Worm (Caenorhabditis elegans) whole organism, young adult: ENCODE data around the gene rgef-1.

ENCODE experiments used
- B0035.1 ChIP-seq: sonication (generic microtip); optimal IDR thresholded peaks from 2 replicates; lab custom pipeline; 2016; ENCODE audit warnings: missing genetic modification characterization, mild to moderate bottlenecking, missing compliant biosample characterization, missing genotype, missing genetic modification reagents
- C06A6.2 ChIP-seq: fragments of 200-800 bp; sonication (Bioruptor generic); conservative IDR thresholded peaks from 2 replicates; pipeline ENCODE4 v1.3.6; 2022; ENCODE audit warnings: missing genetic modification characterization, missing compliant biosample characterization
- F49E8.2 ChIP-seq: sonication (generic microtip); optimal IDR thresholded peaks from 3 replicates; lab custom pipeline; 2017; ENCODE audit warnings: missing genetic modification characterization, mild to moderate bottlenecking, missing compliant biosample characterization, antibody characterized with exemption, moderate library complexity; ENCODE audit not compliant: insufficient read depth
- F52B5.7 ChIP-seq: sonication (generic microtip); optimal IDR thresholded peaks from 2 replicates; lab custom pipeline; 2016; ENCODE audit warnings: mild to moderate bottlenecking, missing genetic modification characterization, missing compliant biosample characterization
- F55B11.4 ChIP-seq: sonication (generic microtip); optimal IDR thresholded peaks from 2 replicates; lab custom pipeline; 2016; ENCODE audit warnings: missing compliant biosample characterization, missing genetic modification characterization, borderline replicate concordance; ENCODE audit not compliant: insufficient read depth
- F57A8.1 ChIP-seq: fragments of 200-800 bp; sonication (Bioruptor generic); optimal IDR thresholded peaks from 2 replicates; lab custom pipeline; 2018; ENCODE audit warnings: mild to moderate bottlenecking, missing genetic modification characterization, moderate library complexity, missing compliant biosample characterization
- K11D2.4 ChIP-seq: fragments of 200-800 bp; sonication (Bioruptor generic); IDR thresholded peaks from 2 replicates; pipeline ENCODE4 v1.3.6; 2022; ENCODE audit warnings: missing genetic modification reagents, missing genetic modification characterization, missing compliant biosample characterization
- Y53F4B.3 ChIP-seq: fragments of 200-800 bp; sonication (Bioruptor generic); IDR thresholded peaks from 2 replicates; pipeline ENCODE4 v1.3.6; 2022; ENCODE audit warnings: missing genetic modification reagents, missing genetic modification characterization, missing compliant biosample characterization
- ama-1 ChIP-seq, 3 experiments: fragments of 150-350 bp in 1 of 3; sonication (generic microtip) in 2 of 3; optimal IDR thresholded peaks; 2 replicates each; lab custom pipeline; 2014 to 2018; ENCODE audit warnings: missing biosample characterization in 2 of 3, missing genetic modification characterization in 2 of 3, missing genetic modification reagents in 2 of 3
- aptf-2 ChIP-seq: fragments of 200-800 bp; sonication (Bioruptor generic); conservative IDR thresholded peaks from 2 replicates; pipeline ENCODE4 v1.3.6; 2022; ENCODE audit warnings: missing genetic modification reagents, missing genetic modification characterization, missing compliant biosample characterization
- athp-1 ChIP-seq: sonication (generic microtip); optimal IDR thresholded peaks from 2 replicates; lab custom pipeline; 2017; ENCODE audit warnings: mild to moderate bottlenecking, missing genetic modification characterization, missing compliant biosample characterization
- attf-5 ChIP-seq: fragments of 200-800 bp; sonication (Bioruptor generic); optimal IDR thresholded peaks from 2 replicates; lab custom pipeline; 2018; ENCODE audit warnings: mild to moderate bottlenecking, missing genetic modification characterization, missing compliant biosample characterization
- ceh-58 ChIP-seq: fragments of 200-800 bp; sonication (Bioruptor generic); IDR thresholded peaks from 2 replicates; pipeline ENCODE4 v1.3.6; 2022; ENCODE audit warnings: missing genetic modification characterization, missing compliant biosample characterization
- ceh-79 ChIP-seq: sonication (generic microtip); optimal IDR thresholded peaks from 2 replicates; lab custom pipeline; 2017; ENCODE audit warnings: mild to moderate bottlenecking, missing genetic modification characterization, missing compliant biosample characterization
- ceh-91 ChIP-seq: fragments of 200-800 bp; sonication (Bioruptor generic); IDR thresholded peaks from 2 replicates; pipeline ENCODE4 v1.3.6; 2022; ENCODE audit warnings: missing genetic modification reagents, missing genetic modification characterization, missing compliant biosample characterization
- chd-7 ChIP-seq: sonication (generic microtip); optimal IDR thresholded peaks from 2 replicates; lab custom pipeline; 2016; ENCODE audit warnings: mild to moderate bottlenecking, missing genetic modification characterization, moderate library complexity, missing compliant biosample characterization
- dox-1 ChIP-seq: fragments of 200-800 bp; sonication (Bioruptor generic); IDR thresholded peaks from 2 replicates; pipeline ENCODE4 v1.3.6; 2022; ENCODE audit warnings: missing genetic modification reagents, missing genetic modification characterization, missing compliant biosample characterization
- efl-1 ChIP-seq: fragments of 150-350 bp; optimal IDR thresholded peaks from 2 replicates; lab custom pipeline; 2014; ENCODE audit warnings: missing biosample characterization, missing genetic modification reagents, missing genetic modification characterization
- egl-44 ChIP-seq: fragments of 200-800 bp; sonication (Bioruptor generic); IDR thresholded peaks from 2 replicates; pipeline ENCODE4 v1.3.6; 2022; ENCODE audit warnings: missing genetic modification reagents, missing genetic modification characterization, missing compliant biosample characterization
- ets-4 ChIP-seq: fragments of 200-800 bp; sonication (Bioruptor generic); optimal IDR thresholded peaks from 2 replicates; lab custom pipeline; 2018; ENCODE audit warnings: mild to moderate bottlenecking, missing genetic modification characterization, missing compliant biosample characterization
- gei-17 ChIP-seq: fragments of 200-800 bp; sonication (Bioruptor generic); optimal IDR thresholded peaks from 2 replicates; lab custom pipeline; 2018; ENCODE audit warnings: mild to moderate bottlenecking, missing genetic modification characterization, missing compliant biosample characterization
- him-1 ChIP-seq: sonication (generic microtip); optimal IDR thresholded peaks from 2 replicates; lab custom pipeline; 2016; ENCODE audit warnings: missing genotype, missing genetic modification reagents, missing genetic modification characterization, missing compliant biosample characterization
- hlh-26 ChIP-seq: fragments of 200-800 bp; sonication (Bioruptor generic); conservative IDR thresholded peaks from 2 replicates; pipeline ENCODE4 v1.3.6; 2022; ENCODE audit warnings: missing genetic modification reagents, missing genetic modification characterization, missing compliant biosample characterization
- hmg-20 ChIP-seq: fragments of 200-800 bp; sonication (Bioruptor generic); IDR thresholded peaks from 2 replicates; pipeline ENCODE4 v1.3.6; 2022; ENCODE audit warnings: missing genetic modification reagents, missing genetic modification characterization, missing compliant biosample characterization
- lag-1 ChIP-seq: fragments of 200-800 bp; sonication (Bioruptor generic); IDR thresholded peaks from 2 replicates; pipeline ENCODE4 v1.3.6; 2022; ENCODE audit warnings: missing genetic modification reagents, missing genetic modification characterization, missing compliant biosample characterization
- let-607 ChIP-seq, 2 experiments: fragments of 200-800 bp in 1 of 2; sonication (Bioruptor generic) in 1 of 2; sonication (generic microtip) in 1 of 2; optimal IDR thresholded peaks; 2 replicates each; lab custom pipeline; 2016 to 2018; ENCODE audit warnings: mild to moderate bottlenecking in 2 of 2, missing compliant biosample characterization in 2 of 2, missing genetic modification characterization in 2 of 2, moderate library complexity in 2 of 2, missing genotype in 1 of 2
- lin-35 ChIP-seq, 3 experiments: fragments of 150-350 bp in 2 of 3; sonication (generic microtip) in 1 of 3; optimal IDR thresholded peaks; 2 replicates each; lab custom pipeline; 2014 to 2018; ENCODE audit warnings: missing biosample characterization in 3 of 3, missing genetic modification characterization in 3 of 3, missing genetic modification reagents in 3 of 3
- lin-40 ChIP-seq: sonication (generic microtip); optimal IDR thresholded peaks from 2 replicates; lab custom pipeline; 2016; ENCODE audit warnings: missing genetic modification characterization, mild to moderate bottlenecking, missing compliant biosample characterization, missing genotype, missing genetic modification reagents
- lsy-27 ChIP-seq: sonication (generic microtip); optimal IDR thresholded peaks from 2 replicates; lab custom pipeline; 2017; ENCODE audit warnings: missing genetic modification characterization, mild to moderate bottlenecking, missing compliant biosample characterization, antibody characterized with exemption, missing genotype, borderline replicate concordance; ENCODE audit not compliant: insufficient read depth
- madf-10 ChIP-seq: sonication (generic microtip); optimal IDR thresholded peaks from 2 replicates; lab custom pipeline; 2016; ENCODE audit warnings: mild to moderate bottlenecking, missing genetic modification characterization, missing compliant biosample characterization
- madf-3 ChIP-seq: fragments of 200-800 bp; sonication (Bioruptor generic); IDR thresholded peaks from 2 replicates; pipeline ENCODE4 v1.3.6; 2022; ENCODE audit warnings: missing genetic modification reagents, missing genetic modification characterization, missing compliant biosample characterization
- madf-8 ChIP-seq: fragments of 200-800 bp; sonication (Bioruptor generic); conservative IDR thresholded peaks from 2 replicates; pipeline ENCODE4 v1.3.6; 2022; ENCODE audit warnings: missing genetic modification reagents, missing genetic modification characterization, missing compliant biosample characterization
- mel-28 ChIP-seq: sonication (generic microtip); optimal IDR thresholded peaks from 2 replicates; lab custom pipeline; 2016; ENCODE audit warnings: borderline replicate concordance, mild to moderate bottlenecking, missing genetic modification characterization, missing compliant biosample characterization
- mes-4 ChIP-seq: sonication (generic microtip); optimal IDR thresholded peaks from 2 replicates; lab custom pipeline; 2016; ENCODE audit warnings: missing genotype, missing genetic modification characterization, missing compliant biosample characterization
- mxl-1 ChIP-seq: sonication (generic microtip); optimal IDR thresholded peaks from 2 replicates; lab custom pipeline; 2016; ENCODE audit warnings: missing genetic modification characterization, missing compliant biosample characterization
- nfya-1 ChIP-seq: sonication (generic microtip); optimal IDR thresholded peaks from 2 replicates; lab custom pipeline; 2017; ENCODE audit warnings: antibody characterized with exemption, missing compliant biosample characterization, missing genetic modification characterization, borderline replicate concordance; ENCODE audit not compliant: insufficient read depth
- nhr-120 ChIP-seq: fragments of 200-800 bp; sonication (Bioruptor generic); IDR thresholded peaks from 2 replicates; pipeline ENCODE4 v1.3.6; 2022; ENCODE audit warnings: missing genetic modification characterization, missing compliant biosample characterization
- nhr-179 ChIP-seq: sonication (generic microtip); optimal IDR thresholded peaks from 2 replicates; lab custom pipeline; 2016; ENCODE audit warnings: mild to moderate bottlenecking, missing genetic modification characterization, missing compliant biosample characterization
- nhr-80 ChIP-seq: sonication (generic microtip); optimal IDR thresholded peaks from 2 replicates; lab custom pipeline; 2016; ENCODE audit warnings: missing genetic modification characterization, missing compliant biosample characterization
- pha-4 ChIP-seq: fragments of 150-350 bp; sonication (generic microtip); optimal IDR thresholded peaks from 2 replicates; lab custom pipeline; 2014; ENCODE audit warnings: missing biosample characterization, missing genetic modification reagents, missing genetic modification characterization
- rcor-1 ChIP-seq: fragments of 200-800 bp; sonication (Bioruptor generic); IDR thresholded peaks from 2 replicates; pipeline ENCODE4 v1.3.6; 2022; ENCODE audit warnings: missing genetic modification reagents, missing genetic modification characterization, missing compliant biosample characterization
- snpc-4 ChIP-seq, 5 experiments: fragments of 150-350 bp in 1 of 5; sonication (generic microtip) in 4 of 5; optimal IDR thresholded peaks; 2 replicates each; lab custom pipeline; 2014 to 2018; ENCODE audit warnings: missing genetic modification characterization in 5 of 5, missing biosample characterization in 3 of 5, antibody characterized with exemption in 2 of 5, mild to moderate bottlenecking in 2 of 5, missing compliant biosample characterization in 2 of 5, missing genotype in 2 of 5, moderate library complexity in 2 of 5, missing genetic modification reagents in 1 of 5
- tbp1 ChIP-seq: fragments of 200-800 bp; sonication (Bioruptor generic); optimal IDR thresholded peaks from 2 replicates; lab custom pipeline; 2018; ENCODE audit warnings: mild to moderate bottlenecking, missing genetic modification characterization, missing compliant biosample characterization
- unc-130 ChIP-seq: sonication (generic microtip); optimal IDR thresholded peaks from 2 replicates; lab custom pipeline; 2016; ENCODE audit warnings: missing genetic modification reagents, missing genetic modification characterization, missing compliant biosample characterization
- unc-62 ChIP-seq: fragments of 150-350 bp; optimal IDR thresholded peaks from 2 replicates; lab custom pipeline; 2014; ENCODE audit warnings: missing biosample characterization, missing genetic modification reagents, missing genetic modification characterization
- xnd-1 ChIP-seq: sonication (generic microtip); optimal IDR thresholded peaks from 2 replicates; lab custom pipeline; 2016; ENCODE audit warnings: missing genotype, missing genetic modification reagents, missing genetic modification characterization, missing compliant biosample characterization
- zfh-2 ChIP-seq: fragments of 200-800 bp; sonication (Bioruptor generic); conservative IDR thresholded peaks from 2 replicates; pipeline ENCODE4 v1.3.6; 2022; ENCODE audit warnings: missing genetic modification reagents, missing genetic modification characterization, missing compliant biosample characterization
- ztf-6 ChIP-seq: fragments of 200-800 bp; sonication (Bioruptor generic); IDR thresholded peaks from 2 replicates; pipeline ENCODE4 v1.3.6; 2022; ENCODE audit warnings: missing genetic modification reagents, missing genetic modification characterization, missing compliant biosample characterization

The rgef-1 gene

DNA sequence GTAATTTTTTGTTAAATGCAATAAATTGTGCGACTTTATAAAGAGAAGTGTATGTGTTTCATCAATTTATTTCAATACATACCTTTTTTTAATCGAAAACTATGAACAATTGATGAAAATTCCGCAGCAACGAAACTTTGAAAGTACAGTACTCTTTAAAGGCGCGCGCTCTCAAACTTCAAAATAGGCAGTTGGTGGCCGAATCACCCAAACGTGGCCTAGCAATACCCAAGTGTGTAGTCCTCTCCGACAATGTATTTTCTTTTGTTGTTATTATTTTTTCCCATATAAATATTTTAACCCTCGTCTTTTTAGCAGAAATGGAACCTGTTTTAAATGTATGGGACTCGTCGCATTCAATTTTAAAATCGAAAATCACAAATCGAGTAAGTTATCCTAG lies 25.0 kb downstream of the rgef-1 start, which contains the start of gene C50F4.4 (continued):
- TF ChIP-seq gei-17 = no peak
- no peak for TF ChIP-seq pha-4 (tag; lab: Kevin White, UChicago)
- no peak for TF ChIP-seq athp-1 (tag; lab: Kevin White, UChicago)
- TF ChIP-seq Y53F4B.3 (GFP tag; lab: Robert Waterston, UW) = no peak
- TF ChIP-seq mes-4 (tag; lab: Kevin White, UChicago) = no peak
- no peak for TF ChIP-seq chd-7
- TF ChIP-seq zfh-2 (GFP tag; lab: Robert Waterston, UW) = no peak
- no peak for TF ChIP-seq hlh-26 (GFP tag; lab: Robert Waterston, UW)
- no peak for TF ChIP-seq B0035.1 (tag; lab: Kevin White, UChicago)
- TF ChIP-seq dox-1 (GFP tag; lab: Robert Waterston, UW) = peak; percentile 71
- TF ChIP-seq unc-130 = peak; percentile 66
- TF ChIP-seq madf-8 (GFP tag; lab: Robert Waterston, UW) = peak; percentile 49
- TF ChIP-seq F49E8.2 (tag; lab: Kevin White, UChicago) = peak; percentile 45
- no peak for TF ChIP-seq lin-35 (GFP tag; optimal IDR thresholded peaks at IDR 0.05; lab: Kevin White, UChicago)
- TF ChIP-seq nhr-120 (GFP tag; lab: Robert Waterston, UW) = no peak
- peak in 1 of 2 experiments; percentile 16 for TF ChIP-seq let-607 (tag; optimal IDR thresholded peaks at IDR 0.05; lab: Kevin White, UChicago)
- TF ChIP-seq attf-5 (GFP tag; lab: Kevin White, UChicago) = no peak
- no peak for TF ChIP-seq ztf-6 (GFP tag; lab: Robert Waterston, UW)
- no peak for TF ChIP-seq F52B5.7 (tag; lab: Kevin White, UChicago)
- TF ChIP-seq ceh-91 = 0 out of 2 replicates have a peak, but pooled peaks have one; percentile 45
- no peak for TF ChIP-seq madf-3 (GFP tag; lab: Robert Waterston, UW)
- TF ChIP-seq C06A6.2 (GFP tag; lab: Robert Waterston, UW) = no peak
- no peak for TF ChIP-seq F57A8.1 (GFP tag; lab: Kevin White, UChicago)
- TF ChIP-seq lin-40 (tag; lab: Kevin White, UChicago) = no peak
- peak; percentile 58; the same call in 1 of the 2 replicates for TF ChIP-seq K11D2.4 (GFP tag; lab: Robert Waterston, UW)
- TF ChIP-seq F55B11.4 (tag; lab: Kevin White, UChicago) = no peak
- no peak for TF ChIP-seq hmg-20
- no peak for TF ChIP-seq lsy-27
- TF ChIP-seq rcor-1 (GFP tag; lab: Robert Waterston, UW) = peak; percentile 43
- no peak for TF ChIP-seq snpc-4 (GFP tag; optimal IDR thresholded peaks at IDR 0.05; lab: Kevin White, UChicago)
- peak in 2 of 4 experiments; percentile 3 to 27 for TF ChIP-seq snpc-4 (tag; optimal IDR thresholded peaks at IDR 0.05; lab: Kevin White, UChicago)
- no peak for TF ChIP-seq ama-1 (optimal IDR thresholded peaks at IDR 0.05; lab: Kevin White, UChicago)
- no peak for TF ChIP-seq ama-1 (GFP tag; optimal IDR thresholded peaks at IDR 0.05; lab: Kevin White, UChicago)
- TF ChIP-seq ets-4 (GFP tag; lab: Kevin White, UChicago) = no peak
- TF ChIP-seq efl-1 (GFP tag; lab: Kevin White, UChicago) = peak; percentile 50
- TF ChIP-seq him-1 = peak; percentile 50
- TF ChIP-seq egl-44 (GFP tag; lab: Robert Waterston, UW) = no peak
- TF ChIP-seq tbp1 (GFP tag; lab: Kevin White, UChicago) = no peak
- TF ChIP-seq unc-62 (GFP tag; lab: Kevin White, UChicago) = no peak
- TF ChIP-seq ceh-79 (tag; lab: Kevin White, UChicago) = no peak
- TF ChIP-seq xnd-1 (tag; lab: Kevin White, UChicago) = peak; percentile 26
- TF ChIP-seq lag-1 (GFP tag; lab: Robert Waterston, UW) = no peak
- no peak for TF ChIP-seq nhr-179 (tag; lab: Kevin White, UChicago)
- no peak for TF ChIP-seq nhr-80
- TF ChIP-seq aptf-2 (GFP tag; lab: Robert Waterston, UW) = no peak
- TF ChIP-seq mxl-1 (tag; lab: Kevin White, UChicago) = no peak
- no peak for TF ChIP-seq nfya-1
- no peak for TF ChIP-seq ceh-58 (GFP tag; lab: Robert Waterston, UW)
- no peak for TF ChIP-seq madf-10
- TF ChIP-seq mel-28 (tag; lab: Kevin White, UChicago) = no peak
